Fruit fly (Drosophila melanogaster) whole organism, embryonic: ENCODE measurements around the gene Ccz1.

Source experiments
- Awh ChIP-seq: fragments of 200-800 bp; sonication (Bioruptor generic); IDR thresholded peaks from 2 replicates; pipeline ENCODE4, ENCODE4 v1.3.6; 2022; ENCODE audit warnings: missing biosample characterization, missing genetic modification characterization
- B-H1 ChIP-seq: fragments of 200-800 bp; sonication (Bioruptor generic); IDR thresholded peaks from 3 replicates; pipeline ENCODE4 v1.3.6; 2022; ENCODE audit warnings: missing biosample characterization, missing genetic modification characterization
- BEAF-32 ChIP-seq: fragments of 200-800 bp; sonication (Bioruptor generic); optimal IDR thresholded peaks from 3 replicates; lab custom pipeline; 2017; ENCODE audit warnings: missing biosample characterization, missing genetic modification characterization, mild to moderate bottlenecking, moderate library complexity, missing genetic modification reagents
- CG10321 ChIP-seq: fragments of 200-800 bp; sonication (Bioruptor generic); IDR thresholded peaks from 2 replicates; pipeline ENCODE4 v1.3.6; 2022; ENCODE audit warnings: missing biosample characterization, missing genetic modification characterization
- CG11695 ChIP-seq: fragments of 200-800 bp; sonication (Bioruptor generic); IDR thresholded peaks from 3 replicates; pipeline ENCODE4 v1.3.6; 2022; ENCODE audit warnings: missing biosample characterization, missing genetic modification characterization
- CG12071 ChIP-seq: fragments of 200-800 bp; sonication (Bioruptor generic); optimal IDR thresholded peaks from 3 replicates; lab custom pipeline; 2018; ENCODE audit warnings: missing biosample characterization, mild to moderate bottlenecking, missing genetic modification characterization
- CG12391 ChIP-seq: fragments of 200-800 bp; sonication (Bioruptor generic); optimal IDR thresholded peaks from 3 replicates; lab custom pipeline; 2018; ENCODE audit warnings: missing biosample characterization, mild to moderate bottlenecking, missing genetic modification characterization, moderate library complexity
- CG1529 ChIP-seq: fragments of 200-800 bp; sonication (Bioruptor generic); optimal IDR thresholded peaks from 3 replicates; lab custom pipeline; 2018; ENCODE audit warnings: missing biosample characterization, missing genetic modification characterization
- CG15479 ChIP-seq: fragments of 200-800 bp; sonication (Bioruptor generic); optimal IDR thresholded peaks from 3 replicates; lab custom pipeline; 2019; ENCODE audit warnings: missing biosample characterization, mild to moderate bottlenecking, missing genetic modification characterization, moderate library complexity
- CG16813 ChIP-seq: fragments of 200-800 bp; sonication (Bioruptor generic); IDR thresholded peaks from 3 replicates; pipeline ENCODE4 v1.3.6; 2022; ENCODE audit warnings: missing biosample characterization, missing genetic modification characterization; ENCODE audit not compliant: partially characterized antibody
- CG17359 ChIP-seq: fragments of 200-800 bp; sonication (Bioruptor generic); optimal IDR thresholded peaks from 3 replicates; lab custom pipeline; 2018; ENCODE audit warnings: missing biosample characterization, mild to moderate bottlenecking, missing genetic modification characterization, moderate library complexity
- CG30020 ChIP-seq: fragments of 200-800 bp; optimal IDR thresholded peaks from 2 replicates; lab custom pipeline; 2019; ENCODE audit warnings: missing biosample characterization, mild to moderate bottlenecking, missing genetic modification characterization, moderate library complexity
- CG32532 ChIP-seq: fragments of 200-800 bp; sonication (Bioruptor generic); IDR thresholded peaks from 2 replicates; pipeline ENCODE4 v1.3.6; 2022; ENCODE audit warnings: missing biosample characterization, missing genetic modification characterization
- CG34376 ChIP-seq: fragments of 200-800 bp; sonication (Bioruptor generic); optimal IDR thresholded peaks from 2 replicates; lab custom pipeline; 2018; ENCODE audit warnings: missing biosample characterization, mild to moderate bottlenecking, missing genetic modification characterization
- CG4360 ChIP-seq: fragments of 200-800 bp; sonication (Bioruptor generic); IDR thresholded peaks from 2 replicates; pipeline ENCODE4 v1.3.6; 2022; ENCODE audit warnings: missing biosample characterization, missing genetic modification characterization
- CG5180 ChIP-seq: fragments of 200-800 bp; sonication (Bioruptor generic); optimal IDR thresholded peaks from 3 replicates; lab custom pipeline; 2017; ENCODE audit warnings: missing biosample characterization, missing genetic modification characterization, mild to moderate bottlenecking, moderate library complexity, missing genetic modification reagents
- CG7271 ChIP-seq: fragments of 200-800 bp; sonication (Bioruptor generic); optimal IDR thresholded peaks from 2 replicates; lab custom pipeline; 2018; ENCODE audit warnings: missing biosample characterization, mild to moderate bottlenecking, missing genetic modification characterization, moderate library complexity
- CG7372 ChIP-seq: fragments of 200-800 bp; sonication (Bioruptor generic); IDR thresholded peaks from 2 replicates; pipeline ENCODE4 v1.3.6; 2022; ENCODE audit warnings: missing biosample characterization, missing genetic modification characterization
- CG8944 ChIP-seq: fragments of 200-800 bp; sonication (Bioruptor generic); optimal IDR thresholded peaks from 3 replicates; lab custom pipeline; 2016; ENCODE audit warnings: missing biosample characterization, missing genetic modification characterization
- CG9932 ChIP-seq: fragments of 200-800 bp; sonication (Bioruptor generic); IDR thresholded peaks from 2 replicates; pipeline ENCODE4 v1.3.6; 2022; ENCODE audit warnings: missing biosample characterization, missing genetic modification characterization
- D ChIP-seq, 2 experiments: fragments of 200-800 bp in 1 of 2; fragments of >200 bp in 1 of 2; sonication (Bioruptor generic) in 1 of 2; optimal IDR thresholded peaks; 2 replicates in 1 of 2; 3 replicates in 1 of 2; lab custom pipeline; 2017; ENCODE audit warnings: mild to moderate bottlenecking in 1 of 2, missing biosample characterization in 1 of 2, missing genetic modification characterization in 1 of 2, missing genetic modification reagents in 1 of 2
- D19B ChIP-seq: fragments of 200-800 bp; sonication (Bioruptor generic); optimal IDR thresholded peaks from 2 replicates; lab custom pipeline; 2017; ENCODE audit warnings: missing biosample characterization, mild to moderate bottlenecking, missing genetic modification characterization
- Fer1 ChIP-seq: fragments of 200-800 bp; sonication (Bioruptor generic); optimal IDR thresholded peaks from 2 replicates; lab custom pipeline; 2017; ENCODE audit warnings: missing biosample characterization, mild to moderate bottlenecking, missing genetic modification characterization
- HLH4C ChIP-seq: fragments of 200-800 bp; sonication (Bioruptor generic); IDR thresholded peaks from 3 replicates; pipeline ENCODE4 v1.3.6; 2022; ENCODE audit warnings: missing biosample characterization, missing genetic modification characterization; ENCODE audit not compliant: partially characterized antibody
- Hr78 ChIP-seq, 2 experiments: fragments of 200-800 bp in 1 of 2; fragments of >200 bp in 1 of 2; sonication (Bioruptor generic) in 1 of 2; optimal IDR thresholded peaks; 2 replicates each; lab custom pipeline; 2017 to 2019; ENCODE audit warnings: missing biosample characterization in 2 of 2, missing genetic modification characterization in 2 of 2, mild to moderate bottlenecking in 1 of 2, moderate library complexity in 1 of 2
- MTF-1 ChIP-seq: fragments of 200-800 bp; sonication (Bioruptor generic); optimal IDR thresholded peaks from 2 replicates; lab custom pipeline; 2018; ENCODE audit warnings: missing biosample characterization, mild to moderate bottlenecking, missing genetic modification characterization, borderline replicate concordance
- NC2β ChIP-seq: fragments of 200-800 bp; sonication (Bioruptor generic); optimal IDR thresholded peaks from 2 replicates; lab custom pipeline; 2016; ENCODE audit warnings: missing biosample characterization, missing genetic modification characterization
- Rx ChIP-seq: fragments of 200-800 bp; sonication (Bioruptor generic); IDR thresholded peaks from 2 replicates; pipeline ENCODE4 v1.3.6; 2022; ENCODE audit warnings: missing biosample characterization, missing genetic modification characterization
- Spps ChIP-seq: fragments of 200-800 bp; sonication (Bioruptor generic); optimal IDR thresholded peaks from 2 replicates; lab custom pipeline; 2018; ENCODE audit warnings: missing biosample characterization, mild to moderate bottlenecking, missing genetic modification characterization
- Taf1 ChIP-seq: fragments of 200-800 bp; sonication (Bioruptor generic); IDR thresholded peaks from 2 replicates; pipeline ENCODE4 v1.3.6; 2022; ENCODE audit warnings: missing biosample characterization, missing genetic modification characterization
- ash1 ChIP-seq: fragments of 200-800 bp; sonication (Bioruptor generic); optimal IDR thresholded peaks from 2 replicates; lab custom pipeline; 2018; ENCODE audit warnings: missing biosample characterization, mild to moderate bottlenecking, missing genetic modification characterization
- chn ChIP-seq: fragments of 200-800 bp; sonication (Bioruptor generic); optimal IDR thresholded peaks from 2 replicates; lab custom pipeline; 2016; ENCODE audit warnings: missing biosample characterization, missing genetic modification characterization
- dan ChIP-seq: fragments of 200-800 bp; sonication (Bioruptor generic); IDR thresholded peaks from 2 replicates; pipeline ENCODE4 v1.3.6; 2022; ENCODE audit warnings: missing biosample characterization, missing genetic modification characterization
- disco-r ChIP-seq: fragments of 200-800 bp; sonication (Bioruptor generic); optimal IDR thresholded peaks from 2 replicates; lab custom pipeline; 2016; ENCODE audit warnings: missing biosample characterization, missing genetic modification characterization
- dmrt11E ChIP-seq: fragments of 200-800 bp; sonication (Bioruptor generic); optimal IDR thresholded peaks from 3 replicates; lab custom pipeline; 2018; ENCODE audit warnings: missing biosample characterization, mild to moderate bottlenecking, missing genetic modification characterization, moderate library complexity
- ftz-f1 ChIP-seq: fragments of 200-800 bp; sonication (Bioruptor generic); optimal IDR thresholded peaks from 2 replicates; lab custom pipeline; 2016; ENCODE audit warnings: missing biosample characterization, missing genetic modification characterization
- ham ChIP-seq: fragments of 200-800 bp; sonication (Bioruptor generic); IDR thresholded peaks from 2 replicates; pipeline ENCODE4 v1.3.6; 2022; ENCODE audit warnings: missing biosample characterization, missing genetic modification characterization
- kni ChIP-seq: fragments of 200-800 bp; sonication (Bioruptor generic); optimal IDR thresholded peaks from 3 replicates; lab custom pipeline; 2017; ENCODE audit warnings: mild to moderate bottlenecking, missing biosample characterization, missing genetic modification reagents, missing genetic modification characterization
- nau ChIP-seq: fragments of 200-800 bp; sonication (Bioruptor generic); optimal IDR thresholded peaks from 3 replicates; lab custom pipeline; 2017; ENCODE audit warnings: missing biosample characterization, mild to moderate bottlenecking, missing genetic modification characterization, missing genetic modification reagents
- oc ChIP-seq: fragments of 200-800 bp; sonication (Bioruptor generic); optimal IDR thresholded peaks from 2 replicates; lab custom pipeline; 2018; ENCODE audit warnings: missing biosample characterization, mild to moderate bottlenecking, missing genetic modification characterization, moderate library complexity
- pum ChIP-seq: fragments of 200-800 bp; sonication (Bioruptor generic); optimal IDR thresholded peaks from 2 replicates; lab custom pipeline; 2016; ENCODE audit warnings: missing biosample characterization, missing genetic modification characterization
- repo ChIP-seq: fragments of 200-800 bp; sonication (Bioruptor generic); optimal IDR thresholded peaks from 2 replicates; lab custom pipeline; 2016; ENCODE audit warnings: missing biosample characterization, missing genetic modification characterization
- sima ChIP-seq: fragments of 200-800 bp; sonication (Bioruptor generic); optimal IDR thresholded peaks from 2 replicates; lab custom pipeline; 2016; ENCODE audit warnings: missing biosample characterization, missing genetic modification characterization
- sob ChIP-seq: fragments of 200-800 bp; sonication (Bioruptor generic); IDR thresholded peaks from 2 replicates; pipeline ENCODE4 v1.3.6; 2022; ENCODE audit warnings: missing biosample characterization, missing genetic modification characterization
- stc ChIP-seq: fragments of 200-800 bp; sonication (Bioruptor generic); IDR thresholded peaks from 2 replicates; pipeline ENCODE4 v1.3.6; 2022; ENCODE audit warnings: missing biosample characterization, missing genetic modification characterization
- unpg ChIP-seq: fragments of 200-800 bp; sonication (Bioruptor generic); optimal IDR thresholded peaks from 3 replicates; lab custom pipeline; 2018; ENCODE audit warnings: missing biosample characterization, mild to moderate bottlenecking, missing genetic modification characterization, moderate library complexity
- yki ChIP-seq: fragments of >200 bp; optimal IDR thresholded peaks from 3 replicates; lab custom pipeline; 2018
- zf30C ChIP-seq: fragments of 200-800 bp; sonication (Bioruptor generic); optimal IDR thresholded peaks from 3 replicates; lab custom pipeline; 2018; ENCODE audit warnings: missing biosample characterization, mild to moderate bottlenecking, missing genetic modification characterization

Gene Ccz1

DNA sequence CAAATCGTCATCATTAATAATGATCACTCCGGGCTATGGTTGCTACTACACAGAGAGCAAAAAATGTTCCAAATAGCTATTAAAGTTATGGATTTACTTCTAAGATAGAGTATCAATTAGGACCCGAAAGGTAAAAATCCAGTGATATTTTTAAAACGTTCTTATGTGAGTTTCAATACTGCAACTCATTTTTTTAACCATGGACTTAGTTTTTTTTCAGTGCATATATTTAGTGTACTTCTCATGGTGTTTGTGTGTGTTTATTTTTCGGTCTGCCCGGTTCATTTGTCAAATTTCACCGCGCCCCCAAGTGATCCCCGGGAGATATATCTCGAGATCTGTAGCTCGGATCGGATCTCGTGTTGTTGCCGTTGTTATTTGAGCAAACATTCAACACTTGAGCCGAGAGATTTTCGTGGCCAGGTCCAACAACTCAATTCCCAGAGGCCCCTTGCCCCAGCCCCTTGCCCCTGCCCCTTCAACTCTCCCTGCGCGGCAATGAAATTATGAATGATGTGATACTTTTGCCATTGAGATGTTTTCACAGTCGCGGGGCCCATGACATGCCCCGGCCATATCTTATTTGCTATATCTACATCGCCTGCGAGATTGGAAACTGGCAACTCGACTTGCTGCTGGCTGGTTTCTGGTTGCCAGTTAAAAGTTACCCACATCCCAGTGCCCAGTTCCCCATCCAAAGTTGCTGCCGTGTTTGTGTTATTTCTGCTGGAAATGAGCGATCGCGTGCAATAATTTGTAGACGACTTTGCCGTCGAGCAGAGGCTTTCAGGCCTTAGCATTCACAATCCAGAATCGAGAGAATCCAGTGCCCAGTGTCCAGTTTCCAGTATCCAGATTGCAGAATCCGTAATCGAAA, 36.2 kb downstream of the Ccz1 start (continued):
- TF ChIP-seq CG12071 (GFP tag; lab: Kevin White, UChicago) = peak; percentile 22
- no peak; the same call in 1 of the 2 replicates for TF ChIP-seq CG9932 (GFP tag; lab: Robert Waterston, UW)
- peak; percentile 14 for TF ChIP-seq repo
- no peak for TF ChIP-seq CG16813 (GFP tag; lab: Robert Waterston, UW)
- peak; percentile 95 for TF ChIP-seq dmrt11E
- TF ChIP-seq CG8944 (GFP tag; lab: Kevin White, UChicago) = peak; percentile 58
- no peak for TF ChIP-seq disco-r (GFP tag; lab: Kevin White, UChicago)
- TF ChIP-seq Fer1 (GFP tag; lab: Kevin White, UChicago) = no peak
- peak; percentile 74 for TF ChIP-seq unpg (GFP tag; lab: Kevin White, UChicago)
- no peak for TF ChIP-seq HLH4C (GFP tag; lab: Robert Waterston, UW)
- TF ChIP-seq CG11695 (GFP tag; lab: Robert Waterston, UW) = 0 out of 3 replicates have a peak, but pooled peaks have one; percentile 54
- no peak; the same call in 1 of the 2 replicates for TF ChIP-seq sob (GFP tag; lab: Robert Waterston, UW)
- no peak for TF ChIP-seq D19B (GFP tag; lab: Kevin White, UChicago)
- TF ChIP-seq CG17359 (tag; lab: Kevin White, UChicago) = peak; percentile 40
- no peak for TF ChIP-seq yki (lab: Kevin White, UChicago)
- peak; percentile 75 for TF ChIP-seq zf30C (GFP tag; lab: Kevin White, UChicago)
- TF ChIP-seq kni (GFP tag; lab: Kevin White, UChicago) = peak; percentile 66
- TF ChIP-seq ash1 = no peak
- no peak for TF ChIP-seq sima (GFP tag; lab: Kevin White, UChicago)
- TF ChIP-seq ftz-f1 (GFP tag; lab: Kevin White, UChicago) = no peak
- TF ChIP-seq ham (GFP tag; lab: Robert Waterston, UW) = no peak
- TF ChIP-seq chn (GFP tag; lab: Kevin White, UChicago) = peak; percentile 75
- TF ChIP-seq Spps = peak; percentile 1
- peak; percentile 15 for TF ChIP-seq CG30020 (tag; lab: Kevin White, UChicago)
- TF ChIP-seq CG32532 (GFP tag; lab: Robert Waterston, UW) = no peak
- no peak for TF ChIP-seq pum
- no peak for TF ChIP-seq D (optimal IDR thresholded peaks at IDR 0.05; lab: Kevin White, UChicago)
- peak; percentile 81 for TF ChIP-seq D (GFP tag; optimal IDR thresholded peaks at IDR 0.05; lab: Kevin White, UChicago)
- TF ChIP-seq CG7271 (tag; lab: Kevin White, UChicago) = peak; percentile 14
- TF ChIP-seq stc (GFP tag; lab: Robert Waterston, UW) = 0 out of 2 replicates have a peak, but pooled peaks have one; percentile 24
- peak in 1 of 2 experiments; percentile 56 for TF ChIP-seq Hr78 (GFP tag; optimal IDR thresholded peaks at IDR 0.05; lab: Kevin White, UChicago)
- TF ChIP-seq dan (GFP tag; lab: Robert Waterston, UW) = no peak
- peak; percentile 85 for TF ChIP-seq CG12391 (tag; lab: Kevin White, UChicago)
- no peak; the same call in 2 of the 3 replicates for TF ChIP-seq B-H1
- TF ChIP-seq BEAF-32 (GFP tag; lab: Kevin White, UChicago) = no peak
- TF ChIP-seq CG10321 (GFP tag; lab: Robert Waterston, UW) = no peak
- no peak for TF ChIP-seq CG5180 (GFP tag; lab: Kevin White, UChicago)
- TF ChIP-seq CG7372 (GFP tag; lab: Robert Waterston, UW) = no peak
- TF ChIP-seq nau = peak; percentile 48
- peak; percentile 28 for TF ChIP-seq CG4360 (GFP tag; lab: Robert Waterston, UW)
- TF ChIP-seq CG34376 (GFP tag; lab: Kevin White, UChicago) = no peak
- TF ChIP-seq Taf1 (GFP tag; lab: Robert Waterston, UW) = no peak
- no peak for TF ChIP-seq CG15479 (GFP tag; lab: Kevin White, UChicago)
- no peak for TF ChIP-seq oc (tag; lab: Kevin White, UChicago)
- peak; percentile 33 for TF ChIP-seq MTF-1 (GFP tag; lab: Kevin White, UChicago)
- no peak for TF ChIP-seq Rx (GFP tag; lab: Robert Waterston, UW)
- TF ChIP-seq CG1529 (GFP tag; lab: Kevin White, UChicago) = peak; percentile 62
- TF ChIP-seq Awh = peak; percentile 84
- TF ChIP-seq NC2β = peak; percentile 83
